Worm (Caenorhabditis elegans) whole organism, L3 larva: Measurements from ENCODE around the gene F47B7.5.

Experiments
- R02D3.7 ChIP-seq: fragments of 150-350 bp; optimal IDR thresholded peaks from 2 replicates; lab custom pipeline; 2014; ENCODE audit warnings: missing biosample characterization, missing genetic modification characterization
- aly-2 ChIP-seq: fragments of 150-350 bp; optimal IDR thresholded peaks from 2 replicates; lab custom pipeline; 2014; ENCODE audit warnings: missing biosample characterization, missing genetic modification characterization
- ceh-16 ChIP-seq: sonication (generic microtip); optimal IDR thresholded peaks from 2 replicates; lab custom pipeline; 2017; ENCODE audit warnings: missing biosample characterization, missing genetic modification characterization
- ceh-9 ChIP-seq: sonication (generic microtip); optimal IDR thresholded peaks from 2 replicates; lab custom pipeline; 2018; ENCODE audit warnings: missing biosample characterization, missing genetic modification characterization
- egl-27 ChIP-seq: sonication (generic microtip); optimal IDR thresholded peaks from 4 replicates; lab custom pipeline; 2017; ENCODE audit warnings: missing biosample characterization, missing genetic modification reagents, missing genetic modification characterization
- egl-5 ChIP-seq: fragments of 150-350 bp; optimal IDR thresholded peaks from 2 replicates; lab custom pipeline; 2017; ENCODE audit warnings: missing biosample characterization, missing genetic modification reagents, missing genetic modification characterization, inconsistent platforms
- elt-1 ChIP-seq: fragments of 150-350 bp; optimal IDR thresholded peaks from 2 replicates; lab custom pipeline; 2014; ENCODE audit warnings: missing biosample characterization, missing genetic modification characterization
- elt-2 ChIP-seq: sonication (generic microtip); optimal IDR thresholded peaks from 2 replicates; lab custom pipeline; 2016; ENCODE audit warnings: missing genetic modification reagents, mild to moderate bottlenecking, missing genetic modification characterization, missing compliant biosample characterization
- elt-3 ChIP-seq, 3 experiments: fragments of 150-350 bp in 1 of 3; sonication (generic microtip) in 2 of 3; optimal IDR thresholded peaks; 2 replicates in 2 of 3; 4 replicates in 1 of 3; lab custom pipeline; 2014 to 2017; ENCODE audit warnings: missing biosample characterization in 3 of 3, missing genetic modification characterization in 3 of 3
- eor-1 ChIP-seq, 2 experiments: fragments of 150-350 bp; optimal IDR thresholded peaks; 2 replicates each; lab custom pipeline; 2014 to 2018; ENCODE audit warnings: missing biosample characterization in 2 of 2, missing genetic modification characterization in 2 of 2
- fkh-10 ChIP-seq: sonication (generic microtip); optimal IDR thresholded peaks from 2 replicates; lab custom pipeline; 2017; ENCODE audit warnings: missing biosample characterization, missing genetic modification reagents, missing genetic modification characterization
- fkh-2 ChIP-seq: fragments of 150-350 bp; optimal IDR thresholded peaks from 2 replicates; lab custom pipeline; 2014; ENCODE audit warnings: missing biosample characterization, missing genetic modification reagents, missing genetic modification characterization
- jun-1 ChIP-seq: fragments of 150-350 bp; optimal IDR thresholded peaks from 2 replicates; lab custom pipeline; 2014; ENCODE audit warnings: missing biosample characterization, missing genetic modification reagents, missing genetic modification characterization
- lin-15B ChIP-seq: fragments of 150-350 bp; optimal IDR thresholded peaks from 2 replicates; lab custom pipeline; 2014; ENCODE audit warnings: missing biosample characterization, missing genetic modification characterization
- lin-39 ChIP-seq: fragments of 150-350 bp; optimal IDR thresholded peaks from 2 replicates; lab custom pipeline; 2018; ENCODE audit warnings: missing biosample characterization, missing genetic modification reagents, missing genetic modification characterization
- lsy-12 ChIP-seq: sonication (generic microtip); optimal IDR thresholded peaks from 2 replicates; lab custom pipeline; 2016; ENCODE audit warnings: mild to moderate bottlenecking, missing genetic modification characterization, missing compliant biosample characterization
- mdl-1 ChIP-seq: fragments of 150-350 bp; optimal IDR thresholded peaks from 2 replicates; lab custom pipeline; 2014; ENCODE audit warnings: missing biosample characterization, missing genetic modification characterization
- mml-1 ChIP-seq: fragments of 150-350 bp; sonication (generic microtip); optimal IDR thresholded peaks from 3 replicates; lab custom pipeline; 2014; ENCODE audit warnings: missing biosample characterization, missing genetic modification characterization
- nhr-11 ChIP-seq: fragments of 150-350 bp; optimal IDR thresholded peaks from 2 replicates; lab custom pipeline; 2014; ENCODE audit warnings: missing biosample characterization, missing genetic modification characterization
- nhr-12 ChIP-seq: fragments of 150-350 bp; optimal IDR thresholded peaks from 2 replicates; lab custom pipeline; 2014; ENCODE audit warnings: missing biosample characterization, missing genetic modification characterization
- nhr-237 ChIP-seq: fragments of 150-350 bp; optimal IDR thresholded peaks from 2 replicates; lab custom pipeline; 2014; ENCODE audit warnings: missing biosample characterization, missing genetic modification characterization
- nhr-43 ChIP-seq: sonication (generic microtip); optimal IDR thresholded peaks from 2 replicates; lab custom pipeline; 2016; ENCODE audit warnings: mild to moderate bottlenecking, missing genetic modification characterization, missing compliant biosample characterization; ENCODE audit not compliant: poor library complexity, severe bottlenecking
- nhr-67 ChIP-seq: fragments of 150-350 bp; optimal IDR thresholded peaks from 2 replicates; lab custom pipeline; 2014; ENCODE audit warnings: missing biosample characterization, missing genetic modification characterization
- nhr-77 ChIP-seq: fragments of 150-350 bp; optimal IDR thresholded peaks from 2 replicates; lab custom pipeline; 2014; ENCODE audit warnings: missing biosample characterization, missing genetic modification characterization
- pha-4 ChIP-seq: fragments of 150-350 bp; optimal IDR thresholded peaks from 2 replicates; lab custom pipeline; 2014; ENCODE audit warnings: missing biosample characterization, missing genetic modification reagents, missing genetic modification characterization
- pqm-1 ChIP-seq: fragments of 150-350 bp; optimal IDR thresholded peaks from 2 replicates; lab custom pipeline; 2017; ENCODE audit warnings: missing biosample characterization, missing genetic modification characterization, inconsistent platforms
- sea-2 ChIP-seq: fragments of 150-350 bp; sonication (generic microtip); optimal IDR thresholded peaks from 4 replicates; lab custom pipeline; 2014; ENCODE audit warnings: missing biosample characterization, missing genetic modification reagents, missing genetic modification characterization
- skn-1 ChIP-seq: fragments of 150-350 bp; optimal IDR thresholded peaks from 2 replicates; lab custom pipeline; 2014; ENCODE audit warnings: missing biosample characterization, missing genetic modification characterization
- snpc-4 ChIP-seq: fragments of 150-350 bp; optimal IDR thresholded peaks from 2 replicates; lab custom pipeline; 2014; ENCODE audit warnings: missing biosample characterization, missing genetic modification characterization
- tbx-2 ChIP-seq: sonication (generic microtip); optimal IDR thresholded peaks from 2 replicates; lab custom pipeline; 2016; ENCODE audit warnings: mild to moderate bottlenecking, missing genetic modification characterization, missing compliant biosample characterization
- unc-39 ChIP-seq: sonication (generic microtip); optimal IDR thresholded peaks from 4 replicates; lab custom pipeline; 2017; ENCODE audit warnings: missing biosample characterization, missing genetic modification characterization
- unc-62 ChIP-seq: fragments of 150-350 bp; sonication (generic microtip); optimal IDR thresholded peaks from 4 replicates; lab custom pipeline; 2014; ENCODE audit warnings: missing biosample characterization, missing genetic modification reagents, missing genetic modification characterization
- ztf-11 ChIP-seq: fragments of 150-350 bp; optimal IDR thresholded peaks from 2 replicates; lab custom pipeline; 2014; ENCODE audit warnings: missing biosample characterization, missing genetic modification characterization

Gene F47B7.5

DNA sequence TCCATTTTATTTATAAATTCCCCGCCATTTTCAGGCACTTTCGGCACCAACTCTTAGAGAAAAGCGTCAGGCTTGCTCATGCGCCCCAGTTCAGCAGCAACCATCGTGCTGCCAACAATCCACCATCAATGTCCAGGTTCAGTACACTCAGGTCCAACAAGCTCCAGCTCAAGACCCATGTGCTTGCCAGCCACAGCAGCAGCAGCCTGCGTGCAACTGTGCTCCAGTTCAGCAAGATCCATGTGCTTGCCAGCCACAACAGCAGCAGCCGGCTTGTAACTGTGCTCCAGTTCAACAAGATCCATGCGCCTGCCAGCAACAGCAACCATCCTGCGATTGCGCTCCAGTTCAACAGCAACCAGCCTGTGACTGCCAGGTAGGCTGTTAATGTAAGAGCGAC lies 29.7 kb upstream of the F47B7.5 start:
- TF ChIP-seq lin-15B (tag; lab: Kevin White, UChicago) = no peak
- no peak for TF ChIP-seq lin-39 (tag; lab: Kevin White, UChicago)
- no peak for TF ChIP-seq ceh-9 (tag; lab: Kevin White, UChicago)
- no peak for TF ChIP-seq jun-1 (tag; lab: Kevin White, UChicago)

DNA sequence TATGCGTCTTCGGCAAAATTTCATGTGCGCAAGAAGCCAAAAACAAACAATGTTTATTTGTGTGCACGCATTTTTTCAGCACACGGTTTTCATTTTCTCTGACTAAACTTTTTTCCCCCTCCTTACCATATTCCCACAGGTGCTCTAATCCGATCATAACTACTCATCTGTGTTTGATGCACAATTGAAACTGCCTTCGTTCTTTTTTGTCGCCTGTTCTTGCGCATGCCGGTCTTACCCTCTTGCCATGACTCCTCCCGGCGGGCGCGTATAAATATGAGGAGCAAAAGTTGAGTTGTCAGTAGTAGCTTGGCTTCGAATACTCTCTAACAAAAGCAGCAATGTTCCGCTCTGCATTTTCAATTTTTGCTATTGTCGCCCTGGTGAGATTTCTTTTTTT lies 29.3 kb upstream of the F47B7.5 start, which contains the start of gene abu-10:
Gene abu-10, plus strand, starts transcription at position 301 of the 400 bp plus-strand sequence.
- TF ChIP-seq mml-1 (tag; lab: Kevin White, UChicago) = no peak
- TF ChIP-seq pha-4 = no peak
- no peak for TF ChIP-seq nhr-237 (tag; lab: Kevin White, UChicago)
- no peak for TF ChIP-seq elt-2 (tag; lab: Kevin White, UChicago)
- no peak for TF ChIP-seq nhr-12 (tag; lab: Kevin White, UChicago)
- TF ChIP-seq tbx-2 (tag; lab: Kevin White, UChicago) = no peak
- TF ChIP-seq pqm-1 (tag; lab: Kevin White, UChicago) = no peak
- no peak for TF ChIP-seq nhr-43 (tag; lab: Kevin White, UChicago)

ce11 chrX:3795642-3796041 lies 27.0 kb upstream of the F47B7.5 start, which contains the start of gene F35A5.5:
F35A5.5 (minus strand) TSS chrX:3795742.
- TF ChIP-seq pha-4 (no peak), unc-39 (no peak), lsy-12 (tag; lab: Kevin White, UChicago) (no peak), fkh-2 (tag; lab: Kevin White, UChicago) (no peak), nhr-43 (tag; lab: Kevin White, UChicago) (no peak), elt-1 (tag; lab: Kevin White, UChicago) (no peak), pqm-1 (tag; lab: Kevin White, UChicago) (no peak), ztf-11 (no peak), R02D3.7 (tag; lab: Kevin White, UChicago) (no peak)

DNA sequence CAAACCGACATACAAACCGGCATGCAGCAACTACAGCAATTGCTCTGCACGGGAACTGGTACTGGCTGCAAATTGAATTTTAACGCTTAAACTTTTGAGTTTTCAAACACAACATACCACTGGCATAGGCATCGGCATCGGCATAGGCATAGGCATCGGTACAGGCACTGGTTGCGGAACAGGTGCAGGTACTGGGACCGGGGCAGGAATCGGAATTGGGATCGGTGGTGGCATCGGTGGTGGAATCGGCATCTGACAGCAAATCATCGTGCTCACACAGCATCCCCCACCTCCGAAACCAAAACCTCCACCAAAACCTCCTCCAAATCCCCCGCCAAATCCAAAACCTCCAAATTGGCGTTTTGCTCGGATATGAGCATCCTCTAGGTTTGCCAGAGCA lies 25.5 kb upstream of the F47B7.5 start:
- TF ChIP-seq ztf-11 (no peak), jun-1 (tag; lab: Kevin White, UChicago) (no peak), fkh-2 (tag; lab: Kevin White, UChicago) (no peak), nhr-12 (tag; lab: Kevin White, UChicago) (no peak), fkh-10 (GFP tag; lab: Kevin White, UChicago) (no peak), egl-5 (tag; lab: Kevin White, UChicago) (no peak), nhr-77 (tag; lab: Kevin White, UChicago) (no peak), aly-2 (tag; lab: Kevin White, UChicago) (no peak)

DNA sequence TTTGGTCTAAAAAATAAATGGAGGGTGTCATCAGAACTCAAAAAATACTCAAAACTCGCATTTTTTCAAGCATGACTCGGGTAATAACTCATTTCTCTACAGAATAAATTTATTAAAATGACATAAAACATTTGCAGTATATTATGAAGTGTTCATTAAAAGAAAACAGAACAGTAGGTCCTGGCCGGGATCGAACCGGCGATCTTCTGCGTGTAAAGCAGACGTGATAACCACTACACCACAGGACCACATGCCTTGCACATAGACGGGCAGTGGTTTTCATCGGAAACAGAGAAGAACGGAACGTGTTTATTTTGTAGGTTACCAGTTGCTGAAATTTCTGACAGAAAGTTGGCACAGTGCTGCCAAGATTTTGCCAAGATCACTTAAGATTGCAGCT lies 24.8 kb upstream of the F47B7.5 start:
- no peak for TF ChIP-seq skn-1
- no peak for TF ChIP-seq elt-3 (tag; optimal IDR thresholded peaks at IDR 0.05; lab: Kevin White, UChicago)
- TF ChIP-seq nhr-43 (tag; lab: Kevin White, UChicago) = peak; percentile 28
- no peak for TF ChIP-seq lsy-12 (tag; lab: Kevin White, UChicago)
- TF ChIP-seq nhr-237 (tag; lab: Kevin White, UChicago) = no peak
- no peak for TF ChIP-seq ceh-16 (tag; lab: Kevin White, UChicago)
- TF ChIP-seq unc-62 (GFP tag; lab: Kevin White, UChicago) = no peak
- no peak for TF ChIP-seq nhr-11 (tag; lab: Kevin White, UChicago)
- no peak for TF ChIP-seq R02D3.7 (tag; lab: Kevin White, UChicago)
- no peak for TF ChIP-seq mdl-1 (tag; lab: Kevin White, UChicago)
- TF ChIP-seq egl-27 = no peak
- TF ChIP-seq nhr-67 = no peak
- peak; percentile 2 for TF ChIP-seq pha-4
- TF ChIP-seq eor-1 (tag; optimal IDR thresholded peaks at IDR 0.05; lab: Kevin White, UChicago) = no peak
- no peak for TF ChIP-seq snpc-4 (tag; lab: Kevin White, UChicago)
- no peak for TF ChIP-seq sea-2 (GFP tag; lab: Kevin White, UChicago)
- TF ChIP-seq, all 47 proteins: peak for 2
